Worm (Caenorhabditis elegans) whole organism, late embryonic: ENCODE measurements around the gene T26H5.9.

Experiments used
- C08G9.2 ChIP-seq: sonication (generic microtip); optimal IDR thresholded peaks from 2 replicates; lab custom pipeline; 2016; ENCODE audit warnings: mild to moderate bottlenecking, missing genetic modification characterization, moderate library complexity, missing compliant biosample characterization
- C38D4.7 ChIP-seq: fragments of 200-800 bp; sonication (Bioruptor generic); optimal IDR thresholded peaks from 2 replicates; lab custom pipeline; 2018; ENCODE audit warnings: mild to moderate bottlenecking, missing genetic modification characterization, moderate library complexity, missing compliant biosample characterization
- K09A11.1 ChIP-seq: sonication (generic microtip); optimal IDR thresholded peaks from 2 replicates; lab custom pipeline; 2017; ENCODE audit warnings: antibody characterized with exemption, mild to moderate bottlenecking, missing genetic modification characterization, missing compliant biosample characterization; ENCODE audit not compliant: insufficient read depth
- ahr-1 ChIP-seq: sonication (generic microtip); optimal IDR thresholded peaks from 2 replicates; lab custom pipeline; 2016; ENCODE audit warnings: missing genetic modification characterization, missing compliant biosample characterization
- ama-1 ChIP-seq: fragments of 150-350 bp; optimal IDR thresholded peaks from 2 replicates; lab custom pipeline; 2014
- ceh-18 ChIP-seq: sonication (generic microtip); optimal IDR thresholded peaks from 2 replicates; lab custom pipeline; 2016; ENCODE audit warnings: missing genetic modification characterization, missing compliant biosample characterization
- ceh-19 ChIP-seq: fragments of 200-800 bp; sonication (Bioruptor generic); optimal IDR thresholded peaks from 2 replicates; lab custom pipeline; 2018; ENCODE audit warnings: mild to moderate bottlenecking, missing genetic modification characterization, missing compliant biosample characterization
- ceh-2 ChIP-seq: sonication (generic microtip); optimal IDR thresholded peaks from 2 replicates; lab custom pipeline; 2016; ENCODE audit warnings: missing genotype, missing genetic modification characterization, missing compliant biosample characterization
- ceh-22 ChIP-seq: sonication (generic microtip); optimal IDR thresholded peaks from 2 replicates; lab custom pipeline; 2017; ENCODE audit warnings: missing biosample characterization, missing genetic modification characterization
- ceh-30 ChIP-seq: fragments of 150-350 bp; optimal IDR thresholded peaks from 2 replicates; lab custom pipeline; 2014; ENCODE audit warnings: missing biosample characterization, missing genetic modification characterization
- ceh-31 ChIP-seq: sonication (generic microtip); optimal IDR thresholded peaks from 2 replicates; lab custom pipeline; 2016; ENCODE audit warnings: missing genetic modification characterization, missing compliant biosample characterization
- ceh-34 ChIP-seq: sonication (generic microtip); optimal IDR thresholded peaks from 2 replicates; lab custom pipeline; 2016; ENCODE audit warnings: mild to moderate bottlenecking, missing genetic modification characterization, missing compliant biosample characterization
- ceh-48 ChIP-seq: sonication (generic microtip); optimal IDR thresholded peaks from 2 replicates; lab custom pipeline; 2016; ENCODE audit warnings: missing genetic modification characterization, inconsistent platforms, missing compliant biosample characterization
- dmd-4 ChIP-seq: sonication (generic microtip); optimal IDR thresholded peaks from 2 replicates; lab custom pipeline; 2016; ENCODE audit warnings: borderline replicate concordance, missing genetic modification characterization, missing compliant biosample characterization
- elt-2 ChIP-seq: sonication (generic microtip); optimal IDR thresholded peaks from 2 replicates; lab custom pipeline; 2016; ENCODE audit warnings: missing genetic modification reagents, missing genetic modification characterization, missing compliant biosample characterization
- fkh-6 ChIP-seq: sonication (generic microtip); optimal IDR thresholded peaks from 2 replicates; lab custom pipeline; 2016; ENCODE audit warnings: missing genetic modification characterization, missing compliant biosample characterization
- hlh-13 ChIP-seq: fragments of 200-800 bp; sonication (Bioruptor generic); optimal IDR thresholded peaks from 2 replicates; lab custom pipeline; 2018; ENCODE audit warnings: mild to moderate bottlenecking, missing genetic modification characterization, missing compliant biosample characterization
- hlh-30 ChIP-seq: sonication (generic microtip); optimal IDR thresholded peaks from 2 replicates; lab custom pipeline; 2017; ENCODE audit warnings: antibody characterized with exemption, missing genetic modification characterization, missing compliant biosample characterization; ENCODE audit not compliant: insufficient read depth
- hlh-6 ChIP-seq: sonication (generic microtip); optimal IDR thresholded peaks from 2 replicates; lab custom pipeline; 2016; ENCODE audit warnings: missing genotype, missing genetic modification characterization, missing compliant biosample characterization
- lin-11 ChIP-seq: fragments of 200-800 bp; sonication (Bioruptor generic); optimal IDR thresholded peaks from 2 replicates; lab custom pipeline; 2018; ENCODE audit warnings: mild to moderate bottlenecking, missing genetic modification characterization, missing compliant biosample characterization
- madf-2 ChIP-seq: sonication (generic microtip); optimal IDR thresholded peaks from 2 replicates; lab custom pipeline; 2017; ENCODE audit warnings: missing genetic modification characterization, missing compliant biosample characterization
- mec-3 ChIP-seq: sonication (generic microtip); optimal IDR thresholded peaks from 2 replicates; lab custom pipeline; 2016; ENCODE audit warnings: borderline replicate concordance, missing genetic modification characterization, missing compliant biosample characterization
- npax-4 ChIP-seq: sonication (generic microtip); optimal IDR thresholded peaks from 2 replicates; lab custom pipeline; 2016; ENCODE audit warnings: missing genetic modification characterization, missing compliant biosample characterization
- pag-3 ChIP-seq: sonication (generic microtip); optimal IDR thresholded peaks from 2 replicates; lab custom pipeline; 2016; ENCODE audit warnings: missing compliant biosample characterization, missing genetic modification characterization, borderline replicate concordance
- pax-1 ChIP-seq: fragments of 150-350 bp; optimal IDR thresholded peaks from 2 replicates; lab custom pipeline; 2014; ENCODE audit warnings: missing biosample characterization, missing genetic modification characterization
- pha-4 ChIP-seq: fragments of 150-350 bp; optimal IDR thresholded peaks from 2 replicates; lab custom pipeline; 2018; ENCODE audit warnings: missing biosample characterization, missing genetic modification reagents, missing genetic modification characterization
- pqm-1 ChIP-seq: sonication (generic microtip); optimal IDR thresholded peaks from 2 replicates; lab custom pipeline; 2016; ENCODE audit warnings: missing genetic modification characterization, missing compliant biosample characterization
- pros-1 ChIP-seq: fragments of 150-350 bp; optimal IDR thresholded peaks from 2 replicates; lab custom pipeline; 2014; ENCODE audit warnings: missing biosample characterization, missing genetic modification reagents, missing genetic modification characterization
- sdc-2 ChIP-seq: sonication (generic microtip); optimal IDR thresholded peaks from 2 replicates; lab custom pipeline; 2016; ENCODE audit warnings: missing genotype, missing genetic modification characterization, missing compliant biosample characterization
- sox-2 ChIP-seq: fragments of 200-800 bp; sonication (Bioruptor generic); IDR thresholded peaks from 2 replicates; pipeline ENCODE4 v1.3.6; 2022; ENCODE audit warnings: missing genetic modification reagents, missing genetic modification characterization, missing compliant biosample characterization
- tbx-7 ChIP-seq: sonication (generic microtip); optimal IDR thresholded peaks from 2 replicates; lab custom pipeline; 2016; ENCODE audit warnings: missing genotype, missing genetic modification characterization, missing compliant biosample characterization
- ttx-3 ChIP-seq: sonication (generic microtip); optimal IDR thresholded peaks from 2 replicates; lab custom pipeline; 2016; ENCODE audit warnings: missing genetic modification reagents, missing genetic modification characterization, missing compliant biosample characterization
- unc-55 ChIP-seq: sonication (generic microtip); optimal IDR thresholded peaks from 2 replicates; lab custom pipeline; 2017; ENCODE audit warnings: missing biosample characterization, missing genetic modification reagents, missing genetic modification characterization
- unc-86 ChIP-seq: sonication (generic microtip); optimal IDR thresholded peaks from 2 replicates; lab custom pipeline; 2016; ENCODE audit warnings: missing genetic modification characterization, missing compliant biosample characterization

Gene T26H5.9

ce11 chrV:15399691-15400377 is 44.9 kb upstream of the T26H5.9 start, which contains the start of the genes T06E6.15 and sri-7:
TSS of gene T06E6.15 (minus strand) at chrV:15399791.
TSS of gene sri-7 (plus strand) at chrV:15400327.
- TF ChIP-seq madf-2 (no peak), ceh-30 (no peak), ceh-18 (tag; lab: Kevin White, UChicago) (no peak), npax-4 (tag; lab: Kevin White, UChicago) (no peak), pqm-1 (tag; lab: Kevin White, UChicago) (no peak), C38D4.7 (GFP tag; lab: Kevin White, UChicago) (no peak), ceh-2 (no peak), unc-86 (tag; lab: Kevin White, UChicago) (no peak), hlh-30 (tag; lab: Kevin White, UChicago) (no peak), sdc-2 (tag; lab: Kevin White, UChicago) (no peak), ceh-34 (tag; lab: Kevin White, UChicago) (no peak), ceh-48 (tag; lab: Kevin White, UChicago) (no peak), ceh-22 (tag; lab: Kevin White, UChicago) (no peak), ttx-3 (tag; lab: Kevin White, UChicago) (no peak), mec-3 (tag; lab: Kevin White, UChicago) (no peak), C08G9.2 (no peak), hlh-13 (GFP tag; lab: Kevin White, UChicago) (no peak), ceh-31 (tag; lab: Kevin White, UChicago) (no peak), ceh-19 (GFP tag; lab: Kevin White, UChicago) (no peak), unc-55 (GFP tag; lab: Kevin White, UChicago) (no peak)

DNA sequence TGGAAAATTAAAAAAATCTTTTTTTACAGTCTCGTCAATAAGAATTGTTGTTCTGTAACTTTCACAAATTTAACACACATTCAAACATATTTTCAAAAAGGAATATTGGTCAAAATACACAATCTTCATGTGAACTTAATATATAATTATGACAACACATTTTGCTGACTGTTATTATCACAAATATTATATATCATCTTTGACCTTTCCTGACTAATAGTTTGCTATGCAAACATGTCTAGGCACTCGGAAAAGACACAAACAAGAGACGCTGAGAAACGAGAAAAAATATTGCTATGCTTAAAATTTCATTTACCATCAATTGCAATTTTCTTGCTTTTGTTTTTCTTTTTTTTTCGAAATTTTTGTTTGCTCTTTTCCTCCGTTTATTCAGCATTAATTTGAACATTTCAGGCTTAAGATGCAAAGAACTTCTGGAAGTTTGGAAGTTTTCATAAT is 42.8 kb upstream of the T26H5.9 start, which contains the start of gene fbxa-135:
Gene fbxa-135 (plus strand): TSS at position 409 of the 459 bp plus-strand sequence.
- no peak for TF ChIP-seq ahr-1 (tag; lab: Kevin White, UChicago)
- TF ChIP-seq unc-55 (GFP tag; lab: Kevin White, UChicago) = no peak
- no peak for TF ChIP-seq ceh-31 (tag; lab: Kevin White, UChicago)
- TF ChIP-seq pha-4 (tag; lab: Kevin White, UChicago) = no peak
- no peak for TF ChIP-seq ceh-19 (GFP tag; lab: Kevin White, UChicago)

DNA sequence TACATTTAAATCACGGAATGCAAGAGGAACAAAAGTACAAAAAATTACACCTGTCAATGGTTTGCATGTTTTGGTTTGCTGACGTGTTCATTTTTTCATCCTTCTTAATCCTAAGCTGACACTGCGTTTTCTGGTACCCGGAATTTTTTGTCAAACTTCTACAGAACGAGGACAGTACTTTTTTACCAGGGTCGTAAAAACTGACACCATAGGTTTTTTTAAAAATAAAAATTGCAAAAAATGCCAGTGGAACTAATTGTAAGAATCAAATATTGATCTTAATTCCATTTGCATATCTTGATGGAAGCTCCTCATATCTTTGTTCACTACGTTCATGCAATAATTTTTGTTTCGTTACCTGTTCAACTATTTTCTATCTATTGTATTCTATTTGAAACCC is 39.9 kb upstream of the T26H5.9 start, which contains the start of gene srh-258:
Gene srh-258 (plus strand): TSS at position 301 of the 400 bp plus-strand sequence.
- no peak for TF ChIP-seq elt-2 (tag; lab: Kevin White, UChicago)
- TF ChIP-seq ama-1 (lab: Kevin White, UChicago) = no peak
- TF ChIP-seq fkh-6 (tag; lab: Kevin White, UChicago) = no peak
- no peak for TF ChIP-seq pax-1 (tag; lab: Kevin White, UChicago)
- no peak for TF ChIP-seq pros-1 (tag; lab: Kevin White, UChicago)
- TF ChIP-seq dmd-4 (tag; lab: Kevin White, UChicago) = no peak
- TF ChIP-seq ahr-1 (tag; lab: Kevin White, UChicago) = no peak
- no peak for TF ChIP-seq tbx-7 (tag; lab: Kevin White, UChicago)
- no peak for TF ChIP-seq C38D4.7 (GFP tag; lab: Kevin White, UChicago)

DNA sequence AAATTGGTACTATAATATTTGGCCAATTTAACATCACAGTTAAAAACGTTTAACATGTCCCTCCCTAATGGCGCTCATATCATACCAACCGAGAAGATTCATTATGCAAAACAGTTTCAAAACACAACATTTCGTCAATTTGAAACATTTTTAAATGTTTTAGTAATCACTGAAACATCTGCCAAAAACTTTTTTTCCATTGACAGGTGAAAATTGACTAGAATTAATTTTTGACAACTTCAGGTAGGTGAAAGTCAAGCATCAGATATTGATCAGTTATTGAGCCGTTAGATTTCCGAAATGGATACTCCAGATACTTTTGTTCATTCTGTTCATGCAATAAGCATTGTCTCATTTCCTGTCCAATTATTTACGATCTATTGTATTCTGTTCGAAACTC is 37.8 kb upstream of the T26H5.9 start, which contains the start of gene srh-257:
Gene srh-257 (plus strand): TSS at position 301 of the 400 bp plus-strand sequence.
- TF ChIP-seq fkh-6 (tag; lab: Kevin White, UChicago) = no peak

DNA sequence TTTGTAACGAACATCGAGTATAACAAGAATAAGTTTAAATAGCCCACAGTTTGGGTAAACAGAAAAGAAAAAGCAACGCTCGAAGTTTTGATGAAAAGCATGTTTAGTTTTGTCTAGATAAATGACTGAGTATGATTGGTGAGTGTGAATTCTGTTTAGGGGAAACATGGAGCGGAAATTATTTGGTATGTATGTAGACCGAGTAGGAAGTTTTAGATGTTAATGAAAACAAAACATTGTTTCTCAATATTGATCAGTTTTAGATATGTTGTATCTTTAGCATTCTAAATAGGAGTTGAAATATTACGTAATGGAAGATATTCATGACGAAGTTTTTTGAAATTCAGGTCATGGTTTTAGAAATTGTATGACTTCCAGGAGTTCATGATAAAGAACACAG is 32.1 kb upstream of the T26H5.9 start, which contains the start of gene srbc-63:
Gene srbc-63 (minus strand): TSS at position 101 of the 400 bp plus-strand sequence.
- TF ChIP-seq ceh-34 (tag; lab: Kevin White, UChicago) (no peak), pag-3 (no peak), ceh-30 (no peak), lin-11 (tag; lab: Kevin White, UChicago) (no peak), hlh-6 (tag; lab: Kevin White, UChicago) (no peak), sox-2 (GFP tag; lab: Robert Waterston, UW) (no peak), K09A11.1 (no peak), C08G9.2 (no peak)
